Worm (Caenorhabditis elegans) whole organism, young adult: ENCODE data around the gene dpf-7.

ENCODE experiments used
- D2030.7 ChIP-seq: fragments of 200-800 bp; sonication (Bioruptor generic); IDR thresholded peaks from 2 replicates; pipeline ENCODE4 v1.3.6; 2022; ENCODE audit warnings: missing genetic modification reagents, missing genetic modification characterization, missing compliant biosample characterization
- Y67H2A.10 ChIP-seq: fragments of 200-800 bp; sonication (Bioruptor generic); conservative IDR thresholded peaks from 2 replicates; pipeline ENCODE4 v1.3.6; 2022; ENCODE audit warnings: missing genetic modification reagents, missing genetic modification characterization, missing compliant biosample characterization
- ama-1 ChIP-seq, 3 experiments: fragments of 150-350 bp in 1 of 3; sonication (generic microtip) in 2 of 3; optimal IDR thresholded peaks; 2 replicates each; lab custom pipeline; 2014 to 2018; ENCODE audit warnings: missing biosample characterization in 2 of 3, missing genetic modification characterization in 2 of 3, missing genetic modification reagents in 2 of 3
- die-1 ChIP-seq: sonication (generic microtip); optimal IDR thresholded peaks from 2 replicates; lab custom pipeline; 2016; ENCODE audit warnings: missing genotype, mild to moderate bottlenecking, missing genetic modification characterization, missing compliant biosample characterization
- egrh-3 ChIP-seq: fragments of 200-800 bp; sonication (Bioruptor generic); IDR thresholded peaks from 2 replicates; pipeline ENCODE4 v1.3.6; 2022; ENCODE audit warnings: missing genetic modification reagents, missing genetic modification characterization, missing compliant biosample characterization
- him-1 ChIP-seq: sonication (generic microtip); optimal IDR thresholded peaks from 2 replicates; lab custom pipeline; 2016; ENCODE audit warnings: missing genotype, missing genetic modification reagents, missing genetic modification characterization, missing compliant biosample characterization
- madf-10 ChIP-seq: sonication (generic microtip); optimal IDR thresholded peaks from 2 replicates; lab custom pipeline; 2016; ENCODE audit warnings: mild to moderate bottlenecking, missing genetic modification characterization, missing compliant biosample characterization
- mxl-1 ChIP-seq: sonication (generic microtip); optimal IDR thresholded peaks from 2 replicates; lab custom pipeline; 2016; ENCODE audit warnings: missing genetic modification characterization, missing compliant biosample characterization
- nhr-179 ChIP-seq: sonication (generic microtip); optimal IDR thresholded peaks from 2 replicates; lab custom pipeline; 2016; ENCODE audit warnings: mild to moderate bottlenecking, missing genetic modification characterization, missing compliant biosample characterization
- nhr-27 ChIP-seq: fragments of 200-800 bp; sonication (Bioruptor generic); optimal IDR thresholded peaks from 2 replicates; lab custom pipeline; 2018; ENCODE audit warnings: mild to moderate bottlenecking, missing genetic modification characterization, moderate library complexity, missing compliant biosample characterization
- rec-8 ChIP-seq, 2 experiments: sonication (generic microtip); optimal IDR thresholded peaks; 2 replicates each; lab custom pipeline; 2016; ENCODE audit warnings: mild to moderate bottlenecking in 2 of 2, missing genetic modification characterization in 2 of 2, missing genetic modification reagents in 2 of 2, missing genotype in 2 of 2, missing biosample characterization in 1 of 2, missing compliant biosample characterization in 1 of 2, moderate library complexity in 1 of 2
- snpc-1.3 ChIP-seq: sonication (generic microtip); optimal IDR thresholded peaks from 2 replicates; lab custom pipeline; 2017; ENCODE audit warnings: missing genetic modification characterization, mild to moderate bottlenecking, missing compliant biosample characterization, antibody characterized with exemption, moderate library complexity, missing genotype, missing genetic modification reagents; ENCODE audit not compliant: insufficient read depth
- snpc-3.4 ChIP-seq: sonication (generic microtip); optimal IDR thresholded peaks from 2 replicates; lab custom pipeline; 2017; ENCODE audit warnings: missing genetic modification characterization, mild to moderate bottlenecking, missing compliant biosample characterization, antibody characterized with exemption, moderate library complexity, missing genotype, missing genetic modification reagents
- zfh-2 ChIP-seq: fragments of 200-800 bp; sonication (Bioruptor generic); conservative IDR thresholded peaks from 2 replicates; pipeline ENCODE4 v1.3.6; 2022; ENCODE audit warnings: missing genetic modification reagents, missing genetic modification characterization, missing compliant biosample characterization

DNA sequence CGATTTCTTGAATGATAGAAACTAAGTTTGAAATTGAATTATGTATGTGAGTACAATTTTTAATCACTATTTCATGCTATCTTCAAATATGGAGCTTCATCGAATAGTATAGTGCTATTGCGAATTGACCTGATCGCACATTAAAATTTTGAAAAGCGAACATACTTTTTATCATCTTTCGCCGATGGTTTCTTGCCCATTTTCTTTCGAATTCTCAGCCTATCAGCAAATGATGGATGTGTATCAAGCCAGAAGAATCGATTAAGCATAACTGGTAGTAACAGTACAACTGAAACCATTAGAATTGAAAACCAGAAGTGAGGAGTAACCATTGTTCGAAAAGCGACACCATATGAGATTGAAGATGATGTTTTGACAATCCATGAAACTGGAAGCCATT, 27.2 kb upstream of the dpf-7 start:
- TF ChIP-seq ama-1 (optimal IDR thresholded peaks at IDR 0.05; lab: Kevin White, UChicago) (no peak), ama-1 (GFP tag; optimal IDR thresholded peaks at IDR 0.05; lab: Kevin White, UChicago) (no peak), nhr-27 (no peak), rec-8 (tag; optimal IDR thresholded peaks at IDR 0.05; lab: Kevin White, UChicago) (no peak), him-1 (tag; lab: Kevin White, UChicago) (no peak), Y67H2A.10 (GFP tag; lab: Robert Waterston, UW) (no peak), madf-10 (tag; lab: Kevin White, UChicago) (no peak), mxl-1 (tag; lab: Kevin White, UChicago) (no peak), nhr-179 (tag; lab: Kevin White, UChicago) (no peak), D2030.7 (GFP tag; lab: Robert Waterston, UW) (no peak), zfh-2 (GFP tag; lab: Robert Waterston, UW) (no peak), egrh-3 (no peak), snpc-1.3 (tag; lab: Kevin White, UChicago) (no peak), snpc-3.4 (tag; lab: Kevin White, UChicago) (no peak), die-1 (tag; lab: Kevin White, UChicago) (no peak)
